Worm (Caenorhabditis elegans): ENCODE data around the gene F38H4.3.
A peak's percentile ranks its signal among the peaks of the same experiment; 100 is the strongest.

The F38H4.3 gene

ce11 chrIV:11820067-11820913 lies 21.9 kb upstream of the F38H4.3 start:
- TF ChIP-seq D1046.2 (GFP tag; IDR thresholded peaks at IDR 0.05) (no peak), dmd-9 (GFP tag; IDR thresholded peaks at IDR 0.05) (no peak), ceh-20 (GFP tag; IDR thresholded peaks at IDR 0.05) (no peak), dmd-8 (GFP tag; IDR thresholded peaks at IDR 0.05) (no peak), Y48G9A.11 (GFP tag; IDR thresholded peaks at IDR 0.05) (peak; percentile 64), nhr-111 (GFP tag; optimal IDR thresholded peaks at IDR 0.05) (no peak), fkh-10 (GFP tag; optimal IDR thresholded peaks at IDR 0.05) (no peak), zip-2 (tag; optimal IDR thresholded peaks at IDR 0.05) (no peak), daf-19 (GFP tag; conservative IDR thresholded peaks at IDR 0.05) (no peak), lir-3 (tag; optimal IDR thresholded peaks at IDR 0.05) (no peak), ctbp-1 (GFP tag; IDR thresholded peaks at IDR 0.05) (0 out of 2 replicates have a peak, but pooled peaks have one; percentile 33), lim-7 (GFP tag; IDR thresholded peaks at IDR 0.05) (no peak), duxl-1 (tag; optimal IDR thresholded peaks at IDR 0.05; ENCODE audit: poor library complexity) (peak; percentile 30), tra-1 (GFP tag; IDR thresholded peaks at IDR 0.05) (no peak), T20F7.1 (GFP tag; optimal IDR thresholded peaks at IDR 0.05) (peak; percentile 39), nhr-42 (GFP tag; IDR thresholded peaks at IDR 0.05) (no peak), nhr-10 (tag; optimal IDR thresholded peaks at IDR 0.05) (no peak), nhr-28 (tag; optimal IDR thresholded peaks at IDR 0.05) (no peak), ceh-82 (tag; optimal IDR thresholded peaks at IDR 0.05) (no peak), zip-11 (GFP tag; IDR thresholded peaks at IDR 0.05) (no peak), dmd-6 (GFP tag; IDR thresholded peaks at IDR 0.05) (no peak; the same call in 1 of the 2 replicates), ztf-11 (tag; optimal IDR thresholded peaks at IDR 0.05) (no peak), ces-1 (GFP tag; optimal IDR thresholded peaks at IDR 0.05) (no peak), jun-1 (tag; optimal IDR thresholded peaks at IDR 0.05) (no peak), hmg-1.1 (GFP tag; IDR thresholded peaks at IDR 0.05) (no peak), F37D6.2 (tag; optimal IDR thresholded peaks at IDR 0.05) (no peak), mdt-29 (GFP tag; IDR thresholded peaks at IDR 0.05) (no peak), tag-97 (GFP tag; IDR thresholded peaks at IDR 0.05) (no peak), Y5F2A.4 (GFP tag; optimal IDR thresholded peaks at IDR 0.05) (peak; percentile 17), dve-1 (tag; optimal IDR thresholded peaks at IDR 0.05; ENCODE audit: insufficient read depth) (peak; percentile 20), rbr-2 (tag; optimal IDR thresholded peaks at IDR 0.05) (peak; percentile 42), dpl-1 (GFP tag; optimal IDR thresholded peaks at IDR 0.05) (no peak), lin-15B (tag; optimal IDR thresholded peaks at IDR 0.05) (no peak), aha-1 (tag) (peak; percentile 54), ZK337.2 (GFP tag; IDR thresholded peaks at IDR 0.05) (no peak), lin-39 (tag; optimal IDR thresholded peaks at IDR 0.05) (no peak), hlh-11 (tag; optimal IDR thresholded peaks at IDR 0.05) (peak; percentile 11), nhr-237 (tag; optimal IDR thresholded peaks at IDR 0.05) (no peak), hif-1 (tag; optimal IDR thresholded peaks at IDR 0.05) (no peak), nhr-76 (tag; optimal IDR thresholded peaks at IDR 0.05) (no peak), spr-1 (tag; optimal IDR thresholded peaks at IDR 0.05) (no peak), Y75B8A.6 (GFP tag; IDR thresholded peaks at IDR 0.05) (no peak), egl-27 (tag; optimal IDR thresholded peaks at IDR 0.05) (no peak), R02D3.7 (tag; optimal IDR thresholded peaks at IDR 0.05) (no peak), zag-1 (tag; optimal IDR thresholded peaks at IDR 0.05) (no peak), nhr-77 (tag; optimal IDR thresholded peaks at IDR 0.05) (no peak), gei-8 (GFP tag; optimal IDR thresholded peaks at IDR 0.05) (no peak), snpc-4 (tag; optimal IDR thresholded peaks at IDR 0.05) (no peak), vab-7 (GFP tag; IDR thresholded peaks at IDR 0.05) (no peak), ztf-7 (tag; optimal IDR thresholded peaks at IDR 0.05) (no peak), set-16 (GFP tag; IDR thresholded peaks at IDR 0.05) (no peak)

Measured in whole organism, L4 larva.